Worm (Caenorhabditis elegans) whole organism, young adult: ENCODE results near the gene trpp-11.

Experiments
- B0035.1 ChIP-seq: sonication (generic microtip); optimal IDR thresholded peaks from 2 replicates; lab custom pipeline; 2016; ENCODE audit warnings: missing genetic modification characterization, mild to moderate bottlenecking, missing compliant biosample characterization, missing genotype, missing genetic modification reagents
- C17E4.6 ChIP-seq: fragments of 200-800 bp; sonication (Bioruptor generic); IDR thresholded peaks from 2 replicates; pipeline ENCODE4 v1.3.6; 2022; ENCODE audit warnings: missing genetic modification reagents, missing genetic modification characterization, missing compliant biosample characterization
- D2030.7 ChIP-seq: fragments of 200-800 bp; sonication (Bioruptor generic); IDR thresholded peaks from 2 replicates; pipeline ENCODE4 v1.3.6; 2022; ENCODE audit warnings: missing genetic modification reagents, missing genetic modification characterization, missing compliant biosample characterization
- F23B12.7 ChIP-seq: sonication (generic microtip); optimal IDR thresholded peaks from 2 replicates; lab custom pipeline; 2017; ENCODE audit warnings: missing genetic modification characterization, mild to moderate bottlenecking, missing compliant biosample characterization, antibody characterized with exemption, moderate library complexity; ENCODE audit not compliant: insufficient read depth
- F33H1.4 ChIP-seq: fragments of 200-800 bp; sonication (Bioruptor generic); IDR thresholded peaks from 2 replicates; pipeline ENCODE4 v1.3.6; 2022; ENCODE audit warnings: missing genetic modification reagents, missing genetic modification characterization, missing compliant biosample characterization
- F52B5.7 ChIP-seq: sonication (generic microtip); optimal IDR thresholded peaks from 2 replicates; lab custom pipeline; 2016; ENCODE audit warnings: mild to moderate bottlenecking, missing genetic modification characterization, missing compliant biosample characterization
- F57A8.1 ChIP-seq: fragments of 200-800 bp; sonication (Bioruptor generic); optimal IDR thresholded peaks from 2 replicates; lab custom pipeline; 2018; ENCODE audit warnings: mild to moderate bottlenecking, missing genetic modification characterization, moderate library complexity, missing compliant biosample characterization
- K11D2.4 ChIP-seq: fragments of 200-800 bp; sonication (Bioruptor generic); IDR thresholded peaks from 2 replicates; pipeline ENCODE4 v1.3.6; 2022; ENCODE audit warnings: missing genetic modification reagents, missing genetic modification characterization, missing compliant biosample characterization
- T07F8.4 ChIP-seq: sonication (generic microtip); optimal IDR thresholded peaks from 2 replicates; lab custom pipeline; 2016; ENCODE audit warnings: mild to moderate bottlenecking, missing genetic modification characterization, moderate library complexity, missing compliant biosample characterization
- Y53F4B.3 ChIP-seq: fragments of 200-800 bp; sonication (Bioruptor generic); IDR thresholded peaks from 2 replicates; pipeline ENCODE4 v1.3.6; 2022; ENCODE audit warnings: missing genetic modification reagents, missing genetic modification characterization, missing compliant biosample characterization
- Y79H2A.3 ChIP-seq: fragments of 200-800 bp; sonication (Bioruptor generic); conservative IDR thresholded peaks from 2 replicates; pipeline ENCODE4 v1.3.6; 2022; ENCODE audit warnings: missing genetic modification reagents, missing genetic modification characterization, missing compliant biosample characterization
- bed-2 ChIP-seq: fragments of 200-800 bp; sonication (Bioruptor generic); IDR thresholded peaks from 2 replicates; pipeline ENCODE4 v1.3.6; 2022; ENCODE audit warnings: missing genetic modification reagents, missing genetic modification characterization, missing compliant biosample characterization
- cebp-2 ChIP-seq: fragments of 200-800 bp; sonication (Bioruptor generic); IDR thresholded peaks from 2 replicates; pipeline ENCODE4 v1.3.6; 2022; ENCODE audit warnings: missing genetic modification characterization, missing compliant biosample characterization
- ceh-79 ChIP-seq: sonication (generic microtip); optimal IDR thresholded peaks from 2 replicates; lab custom pipeline; 2017; ENCODE audit warnings: mild to moderate bottlenecking, missing genetic modification characterization, missing compliant biosample characterization
- ceh-91 ChIP-seq: fragments of 200-800 bp; sonication (Bioruptor generic); IDR thresholded peaks from 2 replicates; pipeline ENCODE4 v1.3.6; 2022; ENCODE audit warnings: missing genetic modification reagents, missing genetic modification characterization, missing compliant biosample characterization
- chd-7 ChIP-seq: sonication (generic microtip); optimal IDR thresholded peaks from 2 replicates; lab custom pipeline; 2016; ENCODE audit warnings: mild to moderate bottlenecking, missing genetic modification characterization, moderate library complexity, missing compliant biosample characterization
- efl-1 ChIP-seq: fragments of 150-350 bp; optimal IDR thresholded peaks from 2 replicates; lab custom pipeline; 2014; ENCODE audit warnings: missing biosample characterization, missing genetic modification reagents, missing genetic modification characterization
- egl-44 ChIP-seq: fragments of 200-800 bp; sonication (Bioruptor generic); IDR thresholded peaks from 2 replicates; pipeline ENCODE4 v1.3.6; 2022; ENCODE audit warnings: missing genetic modification reagents, missing genetic modification characterization, missing compliant biosample characterization
- fkh-3 ChIP-seq: sonication (generic microtip); optimal IDR thresholded peaks from 2 replicates; lab custom pipeline; 2016; ENCODE audit warnings: mild to moderate bottlenecking, missing genetic modification characterization, missing compliant biosample characterization
- him-1 ChIP-seq: sonication (generic microtip); optimal IDR thresholded peaks from 2 replicates; lab custom pipeline; 2016; ENCODE audit warnings: missing genotype, missing genetic modification reagents, missing genetic modification characterization, missing compliant biosample characterization
- hsf-1 ChIP-seq: fragments of 200-800 bp; sonication (Bioruptor generic); IDR thresholded peaks from 2 replicates; pipeline ENCODE4 v1.3.6; 2022; ENCODE audit warnings: missing genetic modification reagents, missing genetic modification characterization, missing compliant biosample characterization
- lin-26 ChIP-seq: fragments of 200-800 bp; sonication (Bioruptor generic); IDR thresholded peaks from 2 replicates; pipeline ENCODE4 v1.3.6; 2022; ENCODE audit warnings: missing genetic modification reagents, missing genetic modification characterization, missing compliant biosample characterization
- lin-35 ChIP-seq, 3 experiments: fragments of 150-350 bp in 2 of 3; sonication (generic microtip) in 1 of 3; optimal IDR thresholded peaks; 2 replicates each; lab custom pipeline; 2014 to 2018; ENCODE audit warnings: missing biosample characterization in 3 of 3, missing genetic modification characterization in 3 of 3, missing genetic modification reagents in 3 of 3
- mes-4 ChIP-seq: sonication (generic microtip); optimal IDR thresholded peaks from 2 replicates; lab custom pipeline; 2016; ENCODE audit warnings: missing genotype, missing genetic modification characterization, missing compliant biosample characterization
- nfya-1 ChIP-seq: sonication (generic microtip); optimal IDR thresholded peaks from 2 replicates; lab custom pipeline; 2017; ENCODE audit warnings: antibody characterized with exemption, missing compliant biosample characterization, missing genetic modification characterization, borderline replicate concordance; ENCODE audit not compliant: insufficient read depth
- nfya-2 ChIP-seq: fragments of 200-800 bp; sonication (Bioruptor generic); IDR thresholded peaks from 2 replicates; pipeline ENCODE4 v1.3.6; 2022; ENCODE audit warnings: missing genetic modification reagents, missing genetic modification characterization, missing compliant biosample characterization
- nfyb-1 ChIP-seq: fragments of 200-800 bp; sonication (Bioruptor generic); IDR thresholded peaks from 2 replicates; pipeline ENCODE4 v1.3.6; 2022; ENCODE audit warnings: missing genetic modification reagents, missing genetic modification characterization, missing compliant biosample characterization
- nhr-27 ChIP-seq: fragments of 200-800 bp; sonication (Bioruptor generic); optimal IDR thresholded peaks from 2 replicates; lab custom pipeline; 2018; ENCODE audit warnings: mild to moderate bottlenecking, missing genetic modification characterization, moderate library complexity, missing compliant biosample characterization
- nhr-90 ChIP-seq: sonication (generic microtip); optimal IDR thresholded peaks from 2 replicates; lab custom pipeline; 2016; ENCODE audit warnings: missing genotype, mild to moderate bottlenecking, missing genetic modification characterization, missing compliant biosample characterization
- pha-4 ChIP-seq: fragments of 150-350 bp; sonication (generic microtip); optimal IDR thresholded peaks from 2 replicates; lab custom pipeline; 2014; ENCODE audit warnings: missing biosample characterization, missing genetic modification reagents, missing genetic modification characterization
- rec-8 ChIP-seq, 2 experiments: sonication (generic microtip); optimal IDR thresholded peaks; 2 replicates each; lab custom pipeline; 2016; ENCODE audit warnings: mild to moderate bottlenecking in 2 of 2, missing genetic modification characterization in 2 of 2, missing genetic modification reagents in 2 of 2, missing genotype in 2 of 2, missing biosample characterization in 1 of 2, missing compliant biosample characterization in 1 of 2, moderate library complexity in 1 of 2
- repo-1 ChIP-seq: sonication (generic microtip); optimal IDR thresholded peaks from 2 replicates; lab custom pipeline; 2017; ENCODE audit warnings: mild to moderate bottlenecking, missing genetic modification characterization, missing compliant biosample characterization
- sea-2 ChIP-seq: fragments of 200-800 bp; sonication (Bioruptor generic); IDR thresholded peaks from 2 replicates; pipeline ENCODE4 v1.3.6; 2022; ENCODE audit warnings: missing genetic modification characterization, missing compliant biosample characterization
- snpc-3.4 ChIP-seq: sonication (generic microtip); optimal IDR thresholded peaks from 2 replicates; lab custom pipeline; 2017; ENCODE audit warnings: missing genetic modification characterization, mild to moderate bottlenecking, missing compliant biosample characterization, antibody characterized with exemption, moderate library complexity, missing genotype, missing genetic modification reagents
- sptf-2 ChIP-seq: fragments of 200-800 bp; sonication (Bioruptor generic); optimal IDR thresholded peaks from 2 replicates; lab custom pipeline; 2018; ENCODE audit warnings: mild to moderate bottlenecking, missing genetic modification characterization, missing compliant biosample characterization
- tbx-9 ChIP-seq: sonication (generic microtip); optimal IDR thresholded peaks from 2 replicates; lab custom pipeline; 2016; ENCODE audit warnings: borderline replicate concordance, missing genetic modification characterization, inconsistent platforms, missing compliant biosample characterization
- xnd-1 ChIP-seq: sonication (generic microtip); optimal IDR thresholded peaks from 2 replicates; lab custom pipeline; 2016; ENCODE audit warnings: missing genotype, missing genetic modification reagents, missing genetic modification characterization, missing compliant biosample characterization
- zim-3 ChIP-seq: sonication (generic microtip); optimal IDR thresholded peaks from 2 replicates; lab custom pipeline; 2017; ENCODE audit warnings: mild to moderate bottlenecking, missing genetic modification characterization, moderate library complexity, missing compliant biosample characterization
- ztf-26 ChIP-seq: sonication (generic microtip); optimal IDR thresholded peaks from 2 replicates; lab custom pipeline; 2017; ENCODE audit warnings: missing genetic modification characterization, missing compliant biosample characterization

Gene trpp-11

DNA sequence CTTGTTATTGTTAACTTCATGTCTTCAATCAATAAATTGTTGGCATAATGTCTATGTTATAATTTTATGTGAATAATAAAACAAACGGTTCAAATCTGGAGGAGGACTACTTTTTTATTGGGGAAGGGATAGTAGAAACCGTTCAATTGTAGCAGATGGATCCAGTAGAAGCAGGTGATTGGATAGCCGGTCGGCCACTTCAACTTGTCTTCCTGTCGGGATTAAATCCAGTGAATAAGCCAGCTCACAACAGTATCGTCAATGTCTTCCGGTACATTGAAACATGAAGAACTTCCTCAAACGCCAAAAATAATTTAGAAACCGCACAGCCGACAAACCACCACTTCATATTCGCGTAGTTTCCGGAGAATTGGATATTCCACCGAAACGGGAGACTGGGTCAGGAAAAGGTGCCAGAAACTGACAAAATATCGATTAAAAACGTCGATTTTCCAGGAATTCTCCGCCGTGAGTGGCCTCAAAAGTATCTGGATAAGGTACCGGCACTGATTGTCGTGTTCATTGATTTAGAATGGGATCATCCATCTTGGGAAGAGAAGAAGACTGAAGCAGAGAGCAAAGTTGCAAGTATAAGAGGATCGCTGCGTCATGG, at the start of gene trpp-11 (continued):
- TF ChIP-seq F23B12.7 (tag; lab: Kevin White, UChicago) (no peak), nfya-2 (GFP tag; lab: Robert Waterston, UW) (no peak), fkh-3 (tag; lab: Kevin White, UChicago) (no peak), lin-26 (GFP tag; lab: Robert Waterston, UW) (peak; percentile 56), B0035.1 (tag; lab: Kevin White, UChicago) (no peak), F33H1.4 (GFP tag; lab: Robert Waterston, UW) (peak; percentile 28; the same call in 1 of the 2 replicates), snpc-3.4 (tag; lab: Kevin White, UChicago) (peak; percentile 57), pha-4 (no peak), ztf-26 (tag; lab: Kevin White, UChicago) (no peak), T07F8.4 (no peak), egl-44 (GFP tag; lab: Robert Waterston, UW) (no peak; the same call in 1 of the 2 replicates), K11D2.4 (GFP tag; lab: Robert Waterston, UW) (no peak), mes-4 (no peak), hsf-1 (no peak), F57A8.1 (GFP tag; lab: Kevin White, UChicago) (no peak), efl-1 (GFP tag; lab: Kevin White, UChicago) (no peak), ceh-79 (tag; lab: Kevin White, UChicago) (peak; percentile 40), rec-8 (tag; optimal IDR thresholded peaks at IDR 0.05; lab: Kevin White, UChicago) (no peak), repo-1 (tag; lab: Kevin White, UChicago) (no peak), him-1 (tag; lab: Kevin White, UChicago) (no peak), bed-2 (GFP tag; lab: Robert Waterston, UW) (no peak), Y79H2A.3 (no peak), lin-35 (GFP tag; optimal IDR thresholded peaks at IDR 0.05; lab: Kevin White, UChicago) (no peak), sptf-2 (GFP tag; lab: Kevin White, UChicago) (no peak), D2030.7 (GFP tag; lab: Robert Waterston, UW) (peak; percentile 14; the same call in 1 of the 2 replicates), ceh-91 (GFP tag; lab: Robert Waterston, UW) (0 out of 2 replicates have a peak, but pooled peaks have one; percentile 8), nfyb-1 (GFP tag; lab: Robert Waterston, UW) (0 out of 2 replicates have a peak, but pooled peaks have one; percentile 57), tbx-9 (tag; lab: Kevin White, UChicago) (no peak)

ce11 chrIII:748782-749181, 46.2 kb upstream of the trpp-11 start:
- TF ChIP-seq ztf-26 (tag; lab: Kevin White, UChicago): no peak
- TF ChIP-seq nhr-90 (tag; lab: Kevin White, UChicago): no peak
- TF ChIP-seq F52B5.7 (tag; lab: Kevin White, UChicago): no peak
- TF ChIP-seq xnd-1: no peak
- no peak for TF ChIP-seq zim-3
- TF ChIP-seq cebp-2 (GFP tag; lab: Robert Waterston, UW): no peak
- TF ChIP-seq mes-4: no peak
- TF ChIP-seq chd-7 (tag; lab: Kevin White, UChicago): no peak
- TF ChIP-seq nhr-27: no peak
- no peak for TF ChIP-seq C17E4.6
- TF ChIP-seq nfyb-1 (GFP tag; lab: Robert Waterston, UW): no peak
- no peak for TF ChIP-seq B0035.1 (tag; lab: Kevin White, UChicago)
- no peak for TF ChIP-seq Y53F4B.3 (GFP tag; lab: Robert Waterston, UW)
- TF ChIP-seq sea-2: no peak
- TF ChIP-seq nfya-1 (tag; lab: Kevin White, UChicago): no peak
- TF ChIP-seq repo-1 (tag; lab: Kevin White, UChicago): no peak
